Fruit fly (Drosophila melanogaster) whole organism: ENCODE data around the gene Peritrophin-15b.

Experiments used
- CG8478 ChIP-seq: fragments of >200 bp; optimal IDR thresholded peaks from 2 replicates; lab custom pipeline; 2018; ENCODE audit warnings: inconsistent platforms
- Dll ChIP-seq: fragments of >200 bp; optimal IDR thresholded peaks from 2 replicates; lab custom pipeline; 2017
- EcR ChIP-seq, 2 experiments: fragments of >200 bp; optimal IDR thresholded peaks; 2 replicates each; lab custom pipeline; 2017; ENCODE audit warnings: missing biosample characterization in 2 of 2, missing genetic modification characterization in 2 of 2, missing genetic modification reagents in 2 of 2
- pan ChIP-seq: fragments of >200 bp; optimal IDR thresholded peaks from 2 replicates; lab custom pipeline; 2017
- psq ChIP-seq: fragments of >200 bp; optimal IDR thresholded peaks from 2 replicates; lab custom pipeline; 2017
- usp ChIP-seq: fragments of >200 bp; optimal IDR thresholded peaks from 2 replicates; lab custom pipeline; 2017; ENCODE audit warnings: missing biosample characterization, missing genetic modification characterization, mixed read lengths

Peritrophin-15b gene

dm6 chr2L:8364006-8364956 is 30.5 kb downstream of the Peritrophin-15b start, which contains the start of the genes RpS13 and CSN8:
TSS of gene RpS13 (minus strand) at chr2L:8364662.
TSS of gene CSN8 (plus strand) at chr2L:8364855.
- TF ChIP-seq usp (no peak), psq (lab: Kevin White, UChicago) (no peak), CG8478 (lab: Kevin White, UChicago) (no peak), Dll (lab: Kevin White, UChicago) (no peak)

- no peak for TF ChIP-seq psq (lab: Kevin White, UChicago)
- TF ChIP-seq EcR (GFP tag; optimal IDR thresholded peaks at IDR 0.05; lab: Kevin White, UChicago) = no peak
- TF ChIP-seq Dll (lab: Kevin White, UChicago) = no peak
- TF ChIP-seq CG8478 (lab: Kevin White, UChicago) = no peak
- TF ChIP-seq pan (lab: Kevin White, UChicago) = no peak
- TF ChIP-seq usp = no peak
These were observed 31.8 kb downstream of the Peritrophin-15b start for dm6 chr2L:8362955-8363285.

- TF ChIP-seq Dll (lab: Kevin White, UChicago) = no peak
- no peak for TF ChIP-seq psq (lab: Kevin White, UChicago)
- no peak for TF ChIP-seq usp
- TF ChIP-seq CG8478 (lab: Kevin White, UChicago) = no peak
- TF ChIP-seq EcR (GFP tag; optimal IDR thresholded peaks at IDR 0.05; lab: Kevin White, UChicago) = no peak
- TF ChIP-seq pan (lab: Kevin White, UChicago) = no peak
These were observed 32.3 kb downstream of the Peritrophin-15b start, which contains the start of gene CG7627 for dm6 chr2L:8362273-8362954. TSS of gene CG7627 (minus strand) at chr2L:8362469.

dm6 chr2L:8361204-8361952 is 33.4 kb downstream of the Peritrophin-15b start:
- no peak for TF ChIP-seq Dll (lab: Kevin White, UChicago)
- no peak for TF ChIP-seq psq (lab: Kevin White, UChicago)
- TF ChIP-seq pan (lab: Kevin White, UChicago) = no peak
- no peak for TF ChIP-seq EcR (GFP tag; optimal IDR thresholded peaks at IDR 0.05; lab: Kevin White, UChicago)
- TF ChIP-seq usp = no peak
- TF ChIP-seq CG8478 (lab: Kevin White, UChicago) = no peak

dm6 chr2L:8355419-8355818 is 39.3 kb downstream of the Peritrophin-15b start:
- TF ChIP-seq usp (no peak), Dll (lab: Kevin White, UChicago) (no peak), psq (lab: Kevin White, UChicago) (no peak), CG8478 (lab: Kevin White, UChicago) (no peak), pan (lab: Kevin White, UChicago) (no peak), EcR (GFP tag; optimal IDR thresholded peaks at IDR 0.05; lab: Kevin White, UChicago) (no peak)

- no peak for TF ChIP-seq EcR (GFP tag; optimal IDR thresholded peaks at IDR 0.05; lab: Kevin White, UChicago)
These were observed 42.9 kb downstream of the Peritrophin-15b start, which contains the start of gene Mur29B for dm6 chr2L:8351864-8352263. TSS of gene Mur29B (plus strand) at chr2L:8352187.

- TF ChIP-seq EcR (GFP tag; optimal IDR thresholded peaks at IDR 0.05; lab: Kevin White, UChicago) = no peak
- TF ChIP-seq psq (lab: Kevin White, UChicago) = no peak
- no peak for TF ChIP-seq pan (lab: Kevin White, UChicago)
- no peak for TF ChIP-seq usp
- no peak for TF ChIP-seq CG8478 (lab: Kevin White, UChicago)
- TF ChIP-seq Dll (lab: Kevin White, UChicago) = no peak
These were observed 43.4 kb downstream of the Peritrophin-15b start for dm6 chr2L:8351333-8351732.

dm6 chr2L:8350560-8351171 is 44.1 kb downstream of the Peritrophin-15b start:
- no peak for TF ChIP-seq pan (lab: Kevin White, UChicago)
- no peak for TF ChIP-seq Dll (lab: Kevin White, UChicago)
- no peak for TF ChIP-seq usp
- TF ChIP-seq psq (lab: Kevin White, UChicago) = no peak
- no peak for TF ChIP-seq EcR (GFP tag; optimal IDR thresholded peaks at IDR 0.05; lab: Kevin White, UChicago)
- no peak for TF ChIP-seq CG8478 (lab: Kevin White, UChicago)

- TF ChIP-seq psq (lab: Kevin White, UChicago) (no peak), CG8478 (lab: Kevin White, UChicago) (no peak), usp (no peak), pan (lab: Kevin White, UChicago) (no peak), Dll (lab: Kevin White, UChicago) (no peak), EcR (GFP tag; optimal IDR thresholded peaks at IDR 0.05; lab: Kevin White, UChicago) (no peak)
These were observed 48.5 kb downstream of the Peritrophin-15b start, which contains the start of gene CG7778 for dm6 chr2L:8346260-8346659. TSS of gene CG7778 (plus strand) at chr2L:8346620.

dm6 chr2L:8344536-8344935 is 50.2 kb downstream of the Peritrophin-15b start:
- TF ChIP-seq psq (lab: Kevin White, UChicago) = no peak
- TF ChIP-seq Dll (lab: Kevin White, UChicago) = no peak
- no peak for TF ChIP-seq CG8478 (lab: Kevin White, UChicago)
- no peak for TF ChIP-seq EcR (GFP tag; optimal IDR thresholded peaks at IDR 0.05; lab: Kevin White, UChicago)
- TF ChIP-seq pan (lab: Kevin White, UChicago) = no peak
- no peak for TF ChIP-seq usp
